Fruit fly (Drosophila melanogaster) whole organism, prepupa: ENCODE results near the gene Rad1.

Experiments
- CG10631 ChIP-seq: fragments of 200-800 bp; sonication (Bioruptor generic); optimal IDR thresholded peaks from 2 replicates; lab custom pipeline; 2016; ENCODE audit warnings: missing biosample characterization, missing genetic modification characterization
- CG10669 ChIP-seq: fragments of 200-800 bp; sonication (Bioruptor generic); optimal IDR thresholded peaks from 3 replicates; lab custom pipeline; 2018; ENCODE audit warnings: missing biosample characterization, mild to moderate bottlenecking, missing genetic modification characterization, moderate library complexity
- CG11762 ChIP-seq: fragments of 200-800 bp; sonication (Bioruptor generic); optimal IDR thresholded peaks from 3 replicates; lab custom pipeline; 2016; ENCODE audit warnings: missing biosample characterization, missing genetic modification characterization; ENCODE audit not compliant: insufficient read depth
- CG15336 ChIP-seq: fragments of 200-800 bp; sonication (Bioruptor generic); IDR thresholded peaks from 2 replicates; pipeline ENCODE4 v1.3.6; 2022; ENCODE audit warnings: missing biosample characterization, missing genetic modification characterization
- CG1621 ChIP-seq: fragments of 200-800 bp; sonication (Bioruptor generic); optimal IDR thresholded peaks from 3 replicates; lab custom pipeline; 2018; ENCODE audit warnings: missing biosample characterization, mild to moderate bottlenecking, missing genetic modification characterization
- CG16779 ChIP-seq: fragments of 200-800 bp; sonication (Bioruptor generic); optimal IDR thresholded peaks from 3 replicates; lab custom pipeline; 2017; ENCODE audit warnings: missing biosample characterization, mild to moderate bottlenecking, missing genetic modification characterization
- CG3032 ChIP-seq: fragments of 200-800 bp; optimal IDR thresholded peaks from 2 replicates; lab custom pipeline; 2019; ENCODE audit warnings: missing biosample characterization, mild to moderate bottlenecking, missing genetic modification characterization, moderate library complexity
- CG31627 ChIP-seq: fragments of 200-800 bp; sonication (Bioruptor generic); optimal IDR thresholded peaks from 3 replicates; lab custom pipeline; 2016; ENCODE audit warnings: missing biosample characterization, missing genetic modification characterization
- CG34406 ChIP-seq: fragments of 200-800 bp; sonication (Bioruptor generic); optimal IDR thresholded peaks from 3 replicates; lab custom pipeline; 2016; ENCODE audit warnings: missing biosample characterization, missing genetic modification characterization
- CG6163 ChIP-seq: fragments of 200-800 bp; sonication (Bioruptor generic); IDR thresholded peaks from 3 replicates; pipeline ENCODE4 v1.3.6; 2022; ENCODE audit warnings: missing biosample characterization, missing genetic modification characterization
- CG6792 ChIP-seq: fragments of 200-800 bp; sonication (Bioruptor generic); optimal IDR thresholded peaks from 3 replicates; lab custom pipeline; 2016; ENCODE audit warnings: missing biosample characterization, missing genetic modification characterization
- CG6854 ChIP-seq: fragments of 200-800 bp; sonication (Bioruptor generic); optimal IDR thresholded peaks from 2 replicates; lab custom pipeline; 2017; ENCODE audit warnings: missing biosample characterization, mild to moderate bottlenecking, missing genetic modification characterization
- CG8632 ChIP-seq: fragments of 200-800 bp; sonication (Bioruptor generic); optimal IDR thresholded peaks from 3 replicates; lab custom pipeline; 2016; ENCODE audit warnings: missing biosample characterization, missing genetic modification characterization
- Eip78C ChIP-seq: fragments of 200-800 bp; sonication (Bioruptor generic); peaks from one replicate; lab custom pipeline; 2016; ENCODE audit warnings: missing biosample characterization, missing genetic modification characterization
- Ets21C ChIP-seq: fragments of 200-800 bp; sonication (Bioruptor generic); optimal IDR thresholded peaks from 3 replicates; lab custom pipeline; 2016; ENCODE audit warnings: missing biosample characterization, missing genetic modification characterization
- Ets96B ChIP-seq: fragments of 200-800 bp; optimal IDR thresholded peaks from 2 replicates; lab custom pipeline; 2019; ENCODE audit warnings: missing biosample characterization, mild to moderate bottlenecking, missing genetic modification characterization, moderate library complexity
- Gug ChIP-seq: fragments of 200-800 bp; sonication (Bioruptor generic); IDR thresholded peaks from 2 replicates; pipeline ENCODE4 v1.3.6; 2022; ENCODE audit warnings: missing biosample characterization, missing genetic modification characterization
- Hr38 ChIP-seq: sonication (Bioruptor generic); optimal IDR thresholded peaks from 2 replicates; lab custom pipeline; 2016; ENCODE audit warnings: missing biosample characterization, missing genetic modification characterization
- Hr39 ChIP-seq: fragments of 200-800 bp; sonication (Bioruptor generic); optimal IDR thresholded peaks from 2 replicates; lab custom pipeline; 2016; ENCODE audit warnings: missing biosample characterization, missing genetic modification characterization
- Hr4 ChIP-seq: fragments of 200-800 bp; sonication (Bioruptor generic); optimal IDR thresholded peaks from 3 replicates; lab custom pipeline; 2016; ENCODE audit warnings: missing biosample characterization, missing genetic modification characterization
- Lpt ChIP-seq: fragments of 200-800 bp; sonication (Bioruptor generic); optimal IDR thresholded peaks from 3 replicates; lab custom pipeline; 2016; ENCODE audit warnings: missing biosample characterization, missing genetic modification characterization
- OdsH ChIP-seq: fragments of 200-800 bp; sonication (Bioruptor generic); optimal IDR thresholded peaks from 3 replicates; lab custom pipeline; 2016; ENCODE audit warnings: missing biosample characterization, missing genetic modification characterization
- Sox102F ChIP-seq: fragments of 200-800 bp; sonication (Bioruptor generic); optimal IDR thresholded peaks from 2 replicates; lab custom pipeline; 2016; ENCODE audit warnings: missing biosample characterization, mild to moderate bottlenecking, missing genetic modification characterization
- Sox14 ChIP-seq: fragments of 200-800 bp; sonication (Bioruptor generic); optimal IDR thresholded peaks from 3 replicates; lab custom pipeline; 2016; ENCODE audit warnings: missing biosample characterization, missing genetic modification characterization
- achi ChIP-seq: fragments of 200-800 bp; sonication (Bioruptor generic); optimal IDR thresholded peaks from 3 replicates; lab custom pipeline; 2016; ENCODE audit warnings: missing biosample characterization, missing genetic modification characterization
- acj6 ChIP-seq: fragments of 200-800 bp; sonication (Bioruptor generic); optimal IDR thresholded peaks from 3 replicates; lab custom pipeline; 2016; ENCODE audit warnings: missing biosample characterization, missing genetic modification characterization
- cyc ChIP-seq: fragments of 200-800 bp; sonication (Bioruptor generic); optimal IDR thresholded peaks from 3 replicates; lab custom pipeline; 2016; ENCODE audit warnings: missing biosample characterization, missing genetic modification characterization
- dsx ChIP-seq: fragments of 200-800 bp; optimal IDR thresholded peaks from 3 replicates; lab custom pipeline; 2019; ENCODE audit warnings: missing biosample characterization, mild to moderate bottlenecking, missing genetic modification characterization, moderate library complexity; ENCODE audit not compliant: poor library complexity, severe bottlenecking
- eg ChIP-seq: fragments of 200-800 bp; sonication (Bioruptor generic); IDR thresholded peaks from 3 replicates; pipeline ENCODE4 v1.3.6; 2022; ENCODE audit warnings: missing biosample characterization, missing genetic modification characterization
- esn ChIP-seq: fragments of 200-800 bp; sonication (Bioruptor generic); optimal IDR thresholded peaks from 2 replicates; lab custom pipeline; 2016; ENCODE audit warnings: missing biosample characterization, mild to moderate bottlenecking, missing genetic modification characterization, moderate library complexity
- fd59A ChIP-seq: fragments of 200-800 bp; sonication (Bioruptor generic); optimal IDR thresholded peaks from 2 replicates; lab custom pipeline; 2017; ENCODE audit warnings: missing biosample characterization, mild to moderate bottlenecking, missing genetic modification characterization, missing genetic modification reagents
- fkh ChIP-seq: fragments of 200-800 bp; sonication (Bioruptor generic); optimal IDR thresholded peaks from 3 replicates; lab custom pipeline; 2017; ENCODE audit warnings: missing biosample characterization, mild to moderate bottlenecking, missing genetic modification characterization, moderate library complexity
- lz ChIP-seq: fragments of 200-800 bp; sonication (Bioruptor generic); optimal IDR thresholded peaks from 3 replicates; lab custom pipeline; 2016; ENCODE audit warnings: missing biosample characterization, missing genetic modification characterization
- net ChIP-seq: fragments of 200-800 bp; sonication (Bioruptor generic); optimal IDR thresholded peaks from 3 replicates; lab custom pipeline; 2016; ENCODE audit warnings: missing biosample characterization, missing genetic modification characterization
- pdm3 ChIP-seq: fragments of 200-800 bp; sonication (Bioruptor generic); optimal IDR thresholded peaks from 3 replicates; lab custom pipeline; 2016; ENCODE audit warnings: missing biosample characterization, missing genetic modification characterization
- salr ChIP-seq, 2 experiments: fragments of 200-800 bp; sonication (Bioruptor generic); optimal IDR thresholded peaks; 3 replicates each; lab custom pipeline; 2016 to 2018; ENCODE audit warnings: missing biosample characterization in 2 of 2, missing genetic modification characterization in 2 of 2, mild to moderate bottlenecking in 1 of 2

Rad1 gene

DNA sequence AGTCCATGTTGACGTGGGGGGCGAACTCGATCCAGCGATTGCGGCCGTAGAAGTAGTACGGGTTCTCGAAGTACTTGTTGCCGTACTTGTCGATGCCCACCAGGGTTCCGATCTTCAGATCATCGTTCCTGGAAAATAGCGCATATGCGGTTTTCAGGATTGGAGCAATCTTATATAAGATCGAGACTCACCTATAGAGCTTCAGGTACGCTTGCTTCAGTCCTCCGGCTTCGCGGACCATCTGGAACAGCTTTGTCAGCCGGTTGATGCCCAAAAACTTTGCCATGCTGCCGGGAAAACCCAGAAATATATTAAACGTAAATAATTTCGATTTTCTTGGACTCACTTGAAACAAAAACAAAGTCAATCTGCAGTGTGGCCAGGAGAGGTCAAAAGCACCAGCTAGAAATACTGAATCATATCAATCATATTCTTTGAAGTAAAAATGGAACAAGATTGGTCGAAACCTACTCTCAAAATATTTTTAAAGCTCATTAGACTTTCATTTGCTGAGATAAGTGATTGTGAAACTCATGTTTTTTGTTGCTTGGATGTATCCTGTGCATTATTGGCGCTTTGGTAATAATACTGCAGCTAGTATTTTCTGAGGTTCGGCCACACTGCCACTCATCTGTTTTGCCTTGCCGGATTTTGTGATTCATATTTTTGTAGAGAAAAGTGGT, 5.0 kb upstream of the Rad1 start, which contains the start of the genes ND-B17.2 and Arpc5:
Gene ND-B17.2, minus strand, starts transcription at position 504 of the 683 bp plus-strand sequence.
Gene Arpc5, plus strand, starts transcription at position 624 of the 683 bp plus-strand sequence.
- TF ChIP-seq CG6854 (GFP tag; lab: Kevin White, UChicago): no peak
- TF ChIP-seq Hr38 (GFP tag; lab: Kevin White, UChicago): no peak
- TF ChIP-seq CG3032 (tag; lab: Kevin White, UChicago): peak; percentile 26
- no peak for TF ChIP-seq CG11762 (GFP tag; lab: Kevin White, UChicago)
- peak; percentile 16 for TF ChIP-seq Ets21C (GFP tag; lab: Kevin White, UChicago)
- TF ChIP-seq salr (GFP tag; optimal IDR thresholded peaks at IDR 0.05; lab: Kevin White, UChicago): no peak
- TF ChIP-seq CG34406: no peak
- peak; percentile 3 for TF ChIP-seq CG31627 (GFP tag; lab: Kevin White, UChicago)
- no peak for TF ChIP-seq pdm3 (GFP tag; lab: Kevin White, UChicago)
- TF ChIP-seq Sox14 (GFP tag; lab: Kevin White, UChicago): peak; percentile 58
- TF ChIP-seq CG8632 (GFP tag; lab: Kevin White, UChicago): no peak
- TF ChIP-seq Hr39: peak; percentile 15
- peak; percentile 31 for TF ChIP-seq esn (GFP tag; lab: Kevin White, UChicago)
- no peak for TF ChIP-seq CG15336 (GFP tag; lab: Robert Waterston, UW)
- TF ChIP-seq CG1621 (tag; lab: Kevin White, UChicago): peak; percentile 33

DNA sequence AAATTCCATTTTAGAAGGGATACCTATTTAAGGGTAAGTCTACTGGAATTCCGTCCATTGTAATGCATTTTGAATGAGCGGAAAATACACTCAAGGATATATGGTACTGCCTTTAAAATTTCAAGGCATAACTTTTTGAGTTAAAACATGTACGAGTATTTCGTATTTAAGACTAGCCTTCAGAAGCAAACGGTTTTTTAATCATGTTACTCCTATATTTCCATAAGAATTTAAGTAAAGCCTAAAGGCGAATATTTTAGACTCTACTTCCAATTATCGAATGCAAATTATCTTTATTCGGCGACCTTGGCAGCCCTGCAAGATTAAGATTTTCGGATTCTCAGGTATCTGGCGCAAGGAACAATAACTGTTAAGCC, 2.5 kb upstream of the Rad1 start, which contains the start of gene Elba2:
Gene Elba2, plus strand, starts transcription at position 327 of the 377 bp plus-strand sequence.
- no peak for TF ChIP-seq CG6163 (GFP tag; lab: Robert Waterston, UW)
- no peak for TF ChIP-seq CG10669
- no peak for TF ChIP-seq Hr39
- TF ChIP-seq achi (GFP tag; lab: Kevin White, UChicago): no peak
- TF ChIP-seq cyc (GFP tag; lab: Kevin White, UChicago): no peak
- no peak for TF ChIP-seq eg
- no peak for TF ChIP-seq dsx (GFP tag; lab: Kevin White, UChicago)
- TF ChIP-seq CG15336 (GFP tag; lab: Robert Waterston, UW): no peak
- no peak for TF ChIP-seq CG10631
- no peak for TF ChIP-seq Hr4 (GFP tag; lab: Kevin White, UChicago)
- TF ChIP-seq acj6 (GFP tag; lab: Kevin White, UChicago): no peak
- TF ChIP-seq fd59A (GFP tag; lab: Kevin White, UChicago): no peak
- no peak for TF ChIP-seq Lpt (GFP tag; lab: Kevin White, UChicago)
- no peak for TF ChIP-seq Sox102F (GFP tag; lab: Kevin White, UChicago)
- TF ChIP-seq OdsH (GFP tag; lab: Kevin White, UChicago): no peak
- no peak for TF ChIP-seq CG6792 (GFP tag; lab: Kevin White, UChicago)
- no peak for TF ChIP-seq lz
- TF ChIP-seq, all 60 proteins: peak for 0

- TF ChIP-seq net (GFP tag; lab: Kevin White, UChicago): no peak
- no peak for TF ChIP-seq CG1621 (tag; lab: Kevin White, UChicago)
- TF ChIP-seq Sox14 (GFP tag; lab: Kevin White, UChicago): peak; percentile 4
- no peak for TF ChIP-seq fd59A (GFP tag; lab: Kevin White, UChicago)
- TF ChIP-seq OdsH (GFP tag; lab: Kevin White, UChicago): no peak
- TF ChIP-seq esn (GFP tag; lab: Kevin White, UChicago): peak; percentile 20
- peak; percentile 17 for TF ChIP-seq Hr39
- TF ChIP-seq, all 60 proteins: peak for 3
These were observed 1.9 kb upstream of the Rad1 start, which contains the start of gene insv for dm6 chr2L:2576565-2577360. insv (minus strand) TSS chr2L:2576997.

DNA sequence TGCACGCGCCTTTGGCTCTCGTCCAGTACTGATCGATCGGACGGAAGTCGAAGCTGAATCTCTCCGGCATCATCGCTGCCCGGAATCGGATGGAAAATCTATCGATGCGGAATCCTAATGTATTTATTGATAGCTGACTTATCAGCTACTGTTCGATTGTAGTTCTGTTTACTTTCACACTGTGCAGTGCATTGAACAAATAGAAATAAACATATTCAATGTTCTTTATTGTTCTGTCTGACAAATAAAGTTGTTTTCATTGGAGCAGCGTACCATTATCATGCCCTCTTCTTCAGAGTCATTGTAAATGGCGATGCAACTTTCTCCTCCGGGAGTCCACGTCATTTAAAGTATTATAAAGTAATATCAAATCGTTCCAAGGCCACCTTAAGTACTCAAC, 1.9 kb downstream of the Rad1 start, which contains the start of gene Cyp309a2:
Gene Cyp309a2, minus strand, starts transcription at position 101 of the 400 bp plus-strand sequence.
- TF ChIP-seq fkh (GFP tag; lab: Kevin White, UChicago) (no peak), Ets96B (no peak), CG16779 (no peak), Eip78C (peak; percentile 31), Gug (no peak), Hr38 (GFP tag; lab: Kevin White, UChicago) (no peak)
